Fruit fly (Drosophila melanogaster): ENCODE measurements around the gene CG32814.

Gene CG32814

dm6 chrX:1041407-1042038, 15.0 kb upstream of the CG32814 start (continued):
- TF ChIP-seq CG9139 (GFP tag; optimal IDR thresholded peaks at IDR 0.05) = no peak
- TF ChIP-seq Ets96B (tag; optimal IDR thresholded peaks at IDR 0.05) = peak; percentile 17
- TF ChIP-seq Sox15 (GFP tag; optimal IDR thresholded peaks at IDR 0.05) = no peak
- TF ChIP-seq Hr38 (GFP tag; optimal IDR thresholded peaks at IDR 0.05) = no peak
- TF ChIP-seq CG3919 (GFP tag; optimal IDR thresholded peaks at IDR 0.05) = peak; percentile 40
- peak; percentile 30 for TF ChIP-seq CG10669 (GFP tag; optimal IDR thresholded peaks at IDR 0.05)
- TF ChIP-seq CG4318 (GFP tag; optimal IDR thresholded peaks at IDR 0.05) = no peak
- TF ChIP-seq Hr4 (GFP tag; optimal IDR thresholded peaks at IDR 0.05) = peak; percentile 58
- TF ChIP-seq CG6854 (GFP tag; optimal IDR thresholded peaks at IDR 0.05) = no peak
- TF ChIP-seq CG8632 (GFP tag; optimal IDR thresholded peaks at IDR 0.05) = no peak
- peak; percentile 75 for TF ChIP-seq CG15336 (GFP tag; IDR thresholded peaks at IDR 0.05)
- TF ChIP-seq vri (GFP tag; optimal IDR thresholded peaks at IDR 0.05) = no peak
- TF ChIP-seq lz (GFP tag; optimal IDR thresholded peaks at IDR 0.05) = peak; percentile 43
- peak; percentile 68 for TF ChIP-seq CG6163 (GFP tag; IDR thresholded peaks at IDR 0.05)
- no peak for TF ChIP-seq spab (GFP tag; optimal IDR thresholded peaks at IDR 0.05)
- TF ChIP-seq CG8119 (GFP tag; IDR thresholded peaks at IDR 0.05) = peak; percentile 49; the same call in 2 of the 3 replicates
- peak; percentile 69 for TF ChIP-seq svp (GFP tag)
- TF ChIP-seq CG7368 (GFP tag; optimal IDR thresholded peaks at IDR 0.05) = peak; percentile 20
- peak; percentile 28 for TF ChIP-seq CG34406 (GFP tag; optimal IDR thresholded peaks at IDR 0.05)
- peak; percentile 26 for TF ChIP-seq OdsH (GFP tag; optimal IDR thresholded peaks at IDR 0.05)
- TF ChIP-seq cyc (GFP tag; optimal IDR thresholded peaks at IDR 0.05) = peak; percentile 6
- peak; percentile 13 for TF ChIP-seq CG3032 (tag; optimal IDR thresholded peaks at IDR 0.05)
- TF ChIP-seq Eip93F (GFP tag; optimal IDR thresholded peaks at IDR 0.05) = no peak
- TF ChIP-seq achi (GFP tag; optimal IDR thresholded peaks at IDR 0.05) = peak; percentile 10
- TF ChIP-seq dac (GFP tag; optimal IDR thresholded peaks at IDR 0.05) = peak; percentile 18
- TF ChIP-seq Lpt (GFP tag; optimal IDR thresholded peaks at IDR 0.05) = peak; percentile 1
- TF ChIP-seq salr (GFP tag; optimal IDR thresholded peaks at IDR 0.05) = peak in 1 of 2 experiments; percentile 35
- TF ChIP-seq esn (GFP tag; optimal IDR thresholded peaks at IDR 0.05) = peak; percentile 47
- TF ChIP-seq Ets21C (GFP tag; optimal IDR thresholded peaks at IDR 0.05) = no peak
- peak; percentile 30 for TF ChIP-seq Eip75B (GFP tag; optimal IDR thresholded peaks at IDR 0.05)

- TF ChIP-seq CG11762 (GFP tag; optimal IDR thresholded peaks at IDR 0.05; ENCODE audit: insufficient read depth) (no peak), Eip93F (GFP tag; optimal IDR thresholded peaks at IDR 0.05) (no peak), Hr38 (GFP tag; optimal IDR thresholded peaks at IDR 0.05) (no peak), CG1621 (tag; optimal IDR thresholded peaks at IDR 0.05) (peak; percentile 56), CG8632 (GFP tag; optimal IDR thresholded peaks at IDR 0.05) (no peak), topi (GFP tag; optimal IDR thresholded peaks at IDR 0.05) (peak; percentile 23), svp (GFP tag) (peak; percentile 66), achi (GFP tag; optimal IDR thresholded peaks at IDR 0.05) (no peak), Hr4 (GFP tag; optimal IDR thresholded peaks at IDR 0.05) (no peak), CG10669 (GFP tag; optimal IDR thresholded peaks at IDR 0.05) (no peak), Sox102F (GFP tag; optimal IDR thresholded peaks at IDR 0.05) (no peak), Hr39 (GFP tag; optimal IDR thresholded peaks at IDR 0.05) (no peak), Ets21C (GFP tag; optimal IDR thresholded peaks at IDR 0.05) (no peak), OdsH (GFP tag; optimal IDR thresholded peaks at IDR 0.05) (no peak), CG3032 (tag; optimal IDR thresholded peaks at IDR 0.05) (peak; percentile 5), CG16779 (tag; optimal IDR thresholded peaks at IDR 0.05) (no peak), CG8119 (GFP tag; IDR thresholded peaks at IDR 0.05) (no peak), salr (GFP tag; optimal IDR thresholded peaks at IDR 0.05) (no peak), net (GFP tag; optimal IDR thresholded peaks at IDR 0.05) (no peak), lz (GFP tag; optimal IDR thresholded peaks at IDR 0.05) (peak; percentile 4), CG6808 (GFP tag; optimal IDR thresholded peaks at IDR 0.05) (no peak), CG7368 (GFP tag; optimal IDR thresholded peaks at IDR 0.05) (no peak), CG31627 (GFP tag; optimal IDR thresholded peaks at IDR 0.05) (peak; percentile 39), esn (GFP tag; optimal IDR thresholded peaks at IDR 0.05) (peak; percentile 25), Smox (GFP tag; optimal IDR thresholded peaks at IDR 0.05) (no peak), CG11294 (GFP tag; IDR thresholded peaks at IDR 0.05) (no peak), eg (GFP tag; IDR thresholded peaks at IDR 0.05) (no peak), Lpt (GFP tag; optimal IDR thresholded peaks at IDR 0.05) (no peak), CG6792 (GFP tag; optimal IDR thresholded peaks at IDR 0.05) (no peak), CG10631 (GFP tag; optimal IDR thresholded peaks at IDR 0.05) (no peak), CG34406 (GFP tag; optimal IDR thresholded peaks at IDR 0.05) (no peak), Sox14 (GFP tag; optimal IDR thresholded peaks at IDR 0.05) (peak; percentile 6), pdm3 (GFP tag; optimal IDR thresholded peaks at IDR 0.05) (no peak), Ets96B (tag; optimal IDR thresholded peaks at IDR 0.05) (no peak), Met (GFP tag; optimal IDR thresholded peaks at IDR 0.05) (no peak), dsx (GFP tag; optimal IDR thresholded peaks at IDR 0.05; ENCODE audit: poor library complexity, severe bottlenecking) (no peak)
Measured at dm6 chrX:1033066-1033465, 6.6 kb upstream of the CG32814 start.

Data from whole organism, prepupa.